Worm (Caenorhabditis elegans) whole organism, midembryonic: ENCODE measurements around the gene col-145.

ENCODE experiments used
- T22C8.4 ChIP-seq: fragments of 200-800 bp; sonication (Bioruptor generic); IDR thresholded peaks from 2 replicates; pipeline ENCODE4 v1.3.6; 2022; ENCODE audit warnings: missing genetic modification characterization, missing compliant biosample characterization
- flt-1 ChIP-seq: fragments of 200-800 bp; sonication (Bioruptor generic); IDR thresholded peaks from 2 replicates; pipeline ENCODE4 v1.3.6; 2022; ENCODE audit warnings: missing genetic modification characterization, missing compliant biosample characterization
- med-1 ChIP-seq: sonication (generic microtip); optimal IDR thresholded peaks from 2 replicates; lab custom pipeline; 2017; ENCODE audit warnings: missing genetic modification characterization, mild to moderate bottlenecking, missing compliant biosample characterization, antibody characterized with exemption, missing genetic modification reagents; ENCODE audit not compliant: insufficient read depth
- tab-1 ChIP-seq: fragments of 200-800 bp; sonication (Bioruptor generic); IDR thresholded peaks from 2 replicates; pipeline ENCODE4 v1.3.6; 2022; ENCODE audit warnings: missing genetic modification characterization, missing compliant biosample characterization

DNA sequence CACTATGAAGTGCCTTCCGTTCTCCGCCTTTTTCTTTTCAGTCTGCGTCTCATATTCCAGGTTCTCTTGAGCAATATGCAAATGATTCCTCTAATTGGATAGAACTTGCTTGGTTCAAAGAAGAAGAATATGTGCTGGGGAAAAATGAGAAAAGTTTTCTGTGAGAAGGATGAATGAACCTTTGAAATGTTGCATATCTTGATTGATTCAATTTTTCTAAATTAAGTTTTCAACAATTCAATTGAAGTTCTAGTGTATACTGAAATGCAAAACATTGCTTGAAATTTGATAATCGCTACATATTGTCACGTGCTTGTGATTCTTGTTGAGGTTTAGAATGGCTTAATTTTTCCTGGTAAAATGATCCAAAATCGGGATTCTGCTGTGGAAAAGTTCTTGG, 5.2 kb downstream of the col-145 start:
- TF ChIP-seq med-1 (GFP tag; lab: Kevin White, UChicago) (no peak), tab-1 (GFP tag; lab: Robert Waterston, UW) (no peak), flt-1 (GFP tag; lab: Robert Waterston, UW) (no peak), T22C8.4 (no peak)
